Worm (Caenorhabditis elegans) whole organism, L1 larva: ENCODE measurements around the gene math-19.
"Not testable (repeated sequence)": the region's sequence is repeated elsewhere in the genome, so short reads cannot be mapped to it uniquely, and the experiment has no call there.

ENCODE experiments used
- Y116A8C.19 ChIP-seq: sonication (generic microtip); optimal IDR thresholded peaks from 2 replicates; lab custom pipeline; 2016; ENCODE audit warnings: missing compliant biosample characterization, missing genetic modification characterization, borderline replicate concordance
- aly-2 ChIP-seq: fragments of 150-350 bp; optimal IDR thresholded peaks from 2 replicates; lab custom pipeline; 2014; ENCODE audit warnings: missing biosample characterization, missing genetic modification characterization
- ceh-8 ChIP-seq: fragments of 200-800 bp; sonication (Bioruptor generic); optimal IDR thresholded peaks from 2 replicates; lab custom pipeline; 2018; ENCODE audit warnings: mild to moderate bottlenecking, missing genetic modification characterization, moderate library complexity, missing compliant biosample characterization
- ceh-82 ChIP-seq, 3 experiments: fragments of 150-350 bp in 1 of 3; sonication (generic microtip) in 2 of 3; optimal IDR thresholded peaks; 2 replicates each; lab custom pipeline; 2014 to 2017; ENCODE audit warnings: missing biosample characterization in 3 of 3, missing genetic modification characterization in 3 of 3
- ceh-88 ChIP-seq: fragments of 200-800 bp; sonication (Bioruptor generic); IDR thresholded peaks from 2 replicates; pipeline ENCODE4 v1.3.6; 2022; ENCODE audit warnings: missing genetic modification characterization, missing compliant biosample characterization
- ces-1 ChIP-seq: fragments of 150-350 bp; optimal IDR thresholded peaks from 2 replicates; lab custom pipeline; 2014; ENCODE audit warnings: missing biosample characterization, missing genetic modification reagents, missing genetic modification characterization
- dpl-1 ChIP-seq, 3 experiments: fragments of 150-350 bp in 2 of 3; sonication (generic microtip) in 1 of 3; optimal IDR thresholded peaks; 2 replicates each; lab custom pipeline; 2014 to 2017; ENCODE audit warnings: missing biosample characterization in 3 of 3, missing genetic modification characterization in 3 of 3, missing genetic modification reagents in 3 of 3
- dsc-1 ChIP-seq: sonication (generic microtip); optimal IDR thresholded peaks from 2 replicates; lab custom pipeline; 2016; ENCODE audit warnings: mild to moderate bottlenecking, missing genetic modification characterization, missing compliant biosample characterization
- efl-1 ChIP-seq, 4 experiments: fragments of 150-350 bp; optimal IDR thresholded peaks in 3 of 4; peaks in 1 of 4; 1 replicate in 1 of 4; 2 replicates in 3 of 4; lab custom pipeline; 2014; ENCODE audit warnings: missing biosample characterization in 2 of 4, missing genetic modification characterization in 2 of 4, missing genetic modification reagents in 2 of 4
- fkh-10 ChIP-seq: sonication (generic microtip); optimal IDR thresholded peaks from 2 replicates; lab custom pipeline; 2017; ENCODE audit warnings: missing biosample characterization, missing genetic modification reagents, missing genetic modification characterization
- fkh-4 ChIP-seq: sonication (generic microtip); optimal IDR thresholded peaks from 2 replicates; lab custom pipeline; 2016; ENCODE audit warnings: missing compliant biosample characterization, missing genetic modification characterization, borderline replicate concordance
- hpl-2 ChIP-seq: fragments of 150-350 bp; optimal IDR thresholded peaks from 2 replicates; lab custom pipeline; 2014; ENCODE audit warnings: missing biosample characterization, missing genetic modification reagents, missing genetic modification characterization
- irx-1 ChIP-seq: sonication (generic microtip); optimal IDR thresholded peaks from 2 replicates; lab custom pipeline; 2016; ENCODE audit warnings: missing genetic modification characterization, missing compliant biosample characterization
- lin-13 ChIP-seq: fragments of 150-350 bp; optimal IDR thresholded peaks from 2 replicates; lab custom pipeline; 2014; ENCODE audit warnings: missing biosample characterization, missing genetic modification reagents, missing genetic modification characterization
- mab-9 ChIP-seq: fragments of 200-800 bp; sonication (Bioruptor generic); IDR thresholded peaks from 2 replicates; pipeline ENCODE4 v1.3.6; 2022; ENCODE audit warnings: missing genetic modification reagents, missing genetic modification characterization, missing compliant biosample characterization
- mef-2 ChIP-seq: fragments of 150-350 bp; optimal IDR thresholded peaks from 2 replicates; lab custom pipeline; 2014; ENCODE audit warnings: missing biosample characterization, missing genetic modification characterization
- mep-1 ChIP-seq: fragments of 150-350 bp; optimal IDR thresholded peaks from 2 replicates; lab custom pipeline; 2014; ENCODE audit warnings: missing biosample characterization, missing genetic modification characterization
- nhr-11 ChIP-seq: fragments of 150-350 bp; optimal IDR thresholded peaks from 2 replicates; lab custom pipeline; 2014; ENCODE audit warnings: missing biosample characterization, missing genetic modification characterization
- nhr-28 ChIP-seq: fragments of 150-350 bp; optimal IDR thresholded peaks from 2 replicates; lab custom pipeline; 2014; ENCODE audit warnings: missing biosample characterization, missing genetic modification characterization
- nhr-76 ChIP-seq: sonication (generic microtip); optimal IDR thresholded peaks from 2 replicates; lab custom pipeline; 2017; ENCODE audit warnings: missing biosample characterization, missing genetic modification characterization
- nhr-85 ChIP-seq: sonication (generic microtip); peaks from one replicate; lab custom pipeline; 2016; ENCODE audit warnings: missing genetic modification characterization, inconsistent platforms, missing compliant biosample characterization
- nhr-90 ChIP-seq: sonication (generic microtip); optimal IDR thresholded peaks from 2 replicates; lab custom pipeline; 2016; ENCODE audit warnings: mild to moderate bottlenecking, missing genetic modification characterization, missing compliant biosample characterization; ENCODE audit not compliant: poor library complexity
- sptf-1 ChIP-seq: fragments of 150-350 bp; optimal IDR thresholded peaks from 2 replicates; lab custom pipeline; 2014; ENCODE audit warnings: missing biosample characterization, missing genetic modification characterization
- sup-37 ChIP-seq: fragments of 200-800 bp; sonication (Bioruptor generic); optimal IDR thresholded peaks from 2 replicates; lab custom pipeline; 2018; ENCODE audit warnings: mild to moderate bottlenecking, missing genetic modification characterization, missing compliant biosample characterization
- unc-130 ChIP-seq: fragments of 150-350 bp; optimal IDR thresholded peaks from 2 replicates; lab custom pipeline; 2017; ENCODE audit warnings: missing biosample characterization, missing genetic modification characterization, inconsistent platforms
- unc-30 ChIP-seq: sonication (generic microtip); optimal IDR thresholded peaks from 2 replicates; lab custom pipeline; 2017; ENCODE audit warnings: missing biosample characterization, missing genetic modification characterization
- zip-4 ChIP-seq: fragments of 200-800 bp; sonication (Bioruptor generic); optimal IDR thresholded peaks from 2 replicates; lab custom pipeline; 2018; ENCODE audit warnings: mild to moderate bottlenecking, missing genetic modification characterization, moderate library complexity, missing compliant biosample characterization
- ztf-4 ChIP-seq: fragments of 150-350 bp; optimal IDR thresholded peaks from 2 replicates; lab custom pipeline; 2014; ENCODE audit warnings: missing biosample characterization, missing genetic modification characterization

Gene math-19

ce11 chrII:2039288-2039687 lies 40.6 kb downstream of the math-19 start, which contains the start of gene bath-19:
TSS of gene bath-19 (minus strand) at chrII:2039388.
- no peak for TF ChIP-seq irx-1
- TF ChIP-seq nhr-28 (tag; lab: Kevin White, UChicago): no peak
- no peak for TF ChIP-seq fkh-10 (GFP tag; lab: Kevin White, UChicago)
- TF ChIP-seq mab-9 (GFP tag; lab: Robert Waterston, UW): no peak
- TF ChIP-seq nhr-85 (tag; lab: Kevin White, UChicago): no peak
- no peak for TF ChIP-seq nhr-76 (tag; lab: Kevin White, UChicago)
- TF ChIP-seq ces-1 (GFP tag; lab: Kevin White, UChicago): no peak
- no peak for TF ChIP-seq Y116A8C.19 (tag; lab: Kevin White, UChicago)
- no peak for TF ChIP-seq sup-37
- TF ChIP-seq nhr-11 (tag; lab: Kevin White, UChicago): no peak
- TF ChIP-seq mep-1 (tag; lab: Kevin White, UChicago): no peak
- TF ChIP-seq hpl-2 (GFP tag; lab: Kevin White, UChicago): no peak
- TF ChIP-seq ceh-88 (GFP tag; lab: Robert Waterston, UW): no peak
- TF ChIP-seq unc-30 (tag; lab: Kevin White, UChicago): no peak
- no peak for TF ChIP-seq sptf-1 (tag; lab: Kevin White, UChicago)
- no peak for TF ChIP-seq ztf-4 (tag; lab: Kevin White, UChicago)
- no peak for TF ChIP-seq fkh-4
- no peak for TF ChIP-seq dsc-1 (tag; lab: Kevin White, UChicago)
- TF ChIP-seq ceh-82 (tag; optimal IDR thresholded peaks at IDR 0.05; lab: Kevin White, UChicago): no peak
- TF ChIP-seq nhr-90 (tag; lab: Kevin White, UChicago): no peak

ce11 chrII:2042447-2042846 lies 43.8 kb downstream of the math-19 start, which contains the start of gene bath-20:
TSS of gene bath-20 (minus strand) at chrII:2042547.
- TF ChIP-seq mef-2 (tag; lab: Kevin White, UChicago) (no peak), zip-4 (GFP tag; lab: Kevin White, UChicago) (no peak), dsc-1 (tag; lab: Kevin White, UChicago) (no peak), efl-1 (optimal IDR thresholded peaks at IDR 0.05; lab: Kevin White, UChicago) (no peak), efl-1 (GFP tag; optimal IDR thresholded peaks at IDR 0.05 in 1 of 2; lab: Kevin White, UChicago) (peak in 1 of 2 experiments; percentile 41), ztf-4 (tag; lab: Kevin White, UChicago) (no peak)

- TF ChIP-seq unc-130 (tag; lab: Kevin White, UChicago) (no peak), dpl-1 (GFP tag; optimal IDR thresholded peaks at IDR 0.05; lab: Kevin White, UChicago) (no peak), ceh-8 (GFP tag; lab: Kevin White, UChicago) (no peak), aly-2 (tag; lab: Kevin White, UChicago) (no peak)
Measured at ce11 chrII:2045505-2045904, 46.8 kb downstream of the math-19 start, which contains the start of gene bath-24. TSS of gene bath-24 (minus strand) at chrII:2045605.

DNA sequence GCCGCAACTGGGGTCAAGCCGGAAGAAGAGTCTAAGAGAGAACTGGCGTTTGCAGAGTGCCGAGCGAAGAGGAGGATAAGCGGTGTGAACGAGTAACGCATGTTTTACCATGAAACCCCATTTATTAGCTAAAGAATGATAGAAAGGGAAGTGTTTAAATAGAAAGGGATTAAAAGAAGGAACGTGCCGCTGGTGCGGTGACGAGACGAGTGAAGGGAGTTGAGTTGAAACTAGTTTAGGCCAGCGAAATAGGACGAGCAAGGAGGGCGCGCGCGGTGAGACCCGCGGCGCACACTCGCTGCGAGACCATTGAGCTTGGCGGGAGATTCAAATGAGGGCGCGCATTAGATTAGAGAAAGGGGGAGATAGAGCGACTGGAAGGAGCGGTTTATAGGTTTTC lies 47.9 kb downstream of the math-19 start, which contains the start of gene math-1:
Gene math-1, minus strand, starts transcription at position 101 of the 400 bp plus-strand sequence.
- TF ChIP-seq lin-13; sup-37; nhr-28 (tag; lab: Kevin White, UChicago): not testable (repeated sequence)
- TF ChIP-seq, all 84 proteins: peak for 0; not testable (repeated sequence) for 84
